Fruit fly (Drosophila melanogaster) whole organism, larva: ENCODE data around the gene VhaAC39-2.

Experiments used
- noc ChIP-seq: fragments of 200-800 bp; sonication (Bioruptor generic); optimal IDR thresholded peaks from 3 replicates; lab custom pipeline; 2019; ENCODE audit warnings: missing biosample characterization, mild to moderate bottlenecking, missing genetic modification characterization, moderate library complexity

The VhaAC39-2 gene

dm6 chr3R:23130181-23130580 is 28.9 kb downstream of the VhaAC39-2 start:
- TF ChIP-seq noc (tag; lab: Kevin White, UChicago) = no peak

dm6 chr3R:23129617-23130016 is 29.5 kb downstream of the VhaAC39-2 start:
- TF ChIP-seq noc (tag; lab: Kevin White, UChicago) = no peak

- TF ChIP-seq noc (tag; lab: Kevin White, UChicago) = no peak
Observed at dm6 chr3R:23127796-23128195, 31.3 kb downstream of the VhaAC39-2 start, which contains the start of gene CG31457. TSS of gene CG31457 (minus strand) at chr3R:23127981.

dm6 chr3R:23126241-23127022 is 32.7 kb downstream of the VhaAC39-2 start, which contains the start of gene CG31365:
TSS of gene CG31365 (minus strand) at chr3R:23126422.
- TF ChIP-seq noc (tag; lab: Kevin White, UChicago) = no peak

dm6 chr3R:23120933-23121332 is 38.2 kb downstream of the VhaAC39-2 start:
- no peak for TF ChIP-seq noc (tag; lab: Kevin White, UChicago)

- TF ChIP-seq noc (tag; lab: Kevin White, UChicago) = peak; percentile 3
Observed at dm6 chr3R:23119873-23120272, 39.2 kb downstream of the VhaAC39-2 start.

- no peak for TF ChIP-seq noc (tag; lab: Kevin White, UChicago)
Observed at dm6 chr3R:23117683-23118470, 41.2 kb downstream of the VhaAC39-2 start, which contains the start of the genes Rassf and CenB1A. TSS of gene Rassf (minus strand) at chr3R:23117931. TSS of gene CenB1A (plus strand) at chr3R:23118400.

- TF ChIP-seq noc (tag; lab: Kevin White, UChicago) = no peak
Observed at dm6 chr3R:23112680-23113362, 46.3 kb downstream of the VhaAC39-2 start, which contains the start of gene Cow. TSS of gene Cow (minus strand) at chr3R:23112730.

- TF ChIP-seq noc (tag; lab: Kevin White, UChicago) = no peak
Observed at dm6 chr3R:23110724-23111123, 48.4 kb downstream of the VhaAC39-2 start.
